Worm (Caenorhabditis elegans) whole organism, L2 larva: Measurements from ENCODE around the gene clec-51.

ENCODE experiments used
- ZK546.5 ChIP-seq: sonication (generic microtip); optimal IDR thresholded peaks from 2 replicates; lab custom pipeline; 2017; ENCODE audit warnings: missing biosample characterization, missing genetic modification characterization
- alr-1 ChIP-seq: fragments of 150-350 bp; optimal IDR thresholded peaks from 2 replicates; lab custom pipeline; 2014; ENCODE audit warnings: missing biosample characterization, missing genetic modification characterization
- aly-2 ChIP-seq: fragments of 150-350 bp; optimal IDR thresholded peaks from 2 replicates; lab custom pipeline; 2014; ENCODE audit warnings: missing biosample characterization, missing genetic modification characterization
- ama-1 ChIP-seq: fragments of 150-350 bp; optimal IDR thresholded peaks from 2 replicates; lab custom pipeline; 2018; ENCODE audit warnings: inconsistent platforms
- dmd-4 ChIP-seq: sonication (generic microtip); optimal IDR thresholded peaks from 2 replicates; lab custom pipeline; 2017; ENCODE audit warnings: missing biosample characterization, missing genetic modification characterization
- egl-27 ChIP-seq: sonication (generic microtip); optimal IDR thresholded peaks from 3 replicates; lab custom pipeline; 2017; ENCODE audit warnings: missing biosample characterization, missing genetic modification reagents, missing genetic modification characterization
- lin-13 ChIP-seq: fragments of 150-350 bp; optimal IDR thresholded peaks from 2 replicates; lab custom pipeline; 2014; ENCODE audit warnings: missing biosample characterization, missing genetic modification reagents, missing genetic modification characterization
- lsy-2 ChIP-seq, 2 experiments: fragments of 150-350 bp in 1 of 2; sonication (generic microtip) in 1 of 2; optimal IDR thresholded peaks; 2 replicates each; lab custom pipeline; 2014 to 2017; ENCODE audit warnings: missing biosample characterization in 2 of 2, missing genetic modification characterization in 2 of 2
- nhr-11 ChIP-seq: fragments of 150-350 bp; optimal IDR thresholded peaks from 2 replicates; lab custom pipeline; 2014; ENCODE audit warnings: missing biosample characterization, missing genetic modification characterization
- unc-62 ChIP-seq: fragments of 150-350 bp; optimal IDR thresholded peaks from 2 replicates; lab custom pipeline; 2014; ENCODE audit warnings: missing biosample characterization, missing genetic modification reagents, missing genetic modification characterization

DNA sequence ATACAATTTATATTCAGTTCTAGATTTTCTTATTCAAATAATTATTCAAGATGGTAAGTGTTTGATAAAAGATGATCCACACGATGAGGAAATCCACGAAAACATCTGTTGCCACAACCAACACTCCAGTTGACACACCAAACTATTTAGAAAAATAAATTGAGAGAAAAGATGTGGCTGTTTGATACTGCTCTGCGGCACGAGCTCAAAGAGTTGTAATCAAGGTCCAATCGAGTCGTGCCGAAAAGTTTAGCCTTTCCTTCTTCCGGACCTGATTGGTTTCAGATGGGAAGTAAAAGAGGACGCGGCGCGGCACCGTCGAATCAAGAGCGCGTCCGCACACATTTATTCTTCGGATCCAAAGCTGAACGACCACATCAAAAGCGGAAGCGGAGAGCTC, 27.1 kb downstream of the clec-51 start:
- TF ChIP-seq lsy-2 (tag; optimal IDR thresholded peaks at IDR 0.05; lab: Kevin White, UChicago) (no peak), ZK546.5 (tag; lab: Kevin White, UChicago) (no peak), lin-13 (GFP tag; lab: Kevin White, UChicago) (no peak), alr-1 (tag; lab: Kevin White, UChicago) (no peak), egl-27 (tag; lab: Kevin White, UChicago) (no peak), aly-2 (tag; lab: Kevin White, UChicago) (no peak), nhr-11 (tag; lab: Kevin White, UChicago) (no peak), unc-62 (GFP tag; lab: Kevin White, UChicago) (no peak), ama-1 (no peak), dmd-4 (no peak)
